Worm (Caenorhabditis elegans): ENCODE results near the gene act-5.

Gene act-5

DNA sequence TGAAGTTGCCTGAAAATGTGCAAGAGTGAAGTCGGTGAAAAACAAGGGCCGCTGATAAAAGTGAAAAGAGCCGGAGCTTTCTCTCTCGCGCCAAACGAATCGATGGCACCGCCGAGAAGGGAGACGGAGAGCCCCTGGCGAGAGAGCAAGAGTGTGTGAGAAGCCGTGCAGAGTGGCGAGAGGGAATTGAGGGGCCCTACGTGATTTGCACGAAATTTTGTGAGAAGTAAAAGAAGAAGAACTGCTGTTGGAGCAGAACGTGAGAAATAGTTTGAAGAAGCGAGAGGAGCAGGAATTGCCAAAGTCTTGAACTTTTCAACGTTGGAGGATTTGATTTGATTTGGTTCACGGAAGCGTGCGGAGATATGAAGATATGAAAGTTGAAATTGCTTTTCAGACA lies 40.9 kb downstream of the act-5 start, which contains the start of gene aldo-1 (continued):
- no peak for TF ChIP-seq zag-1 (tag; optimal IDR thresholded peaks at IDR 0.05)
- TF ChIP-seq attf-4 (tag; optimal IDR thresholded peaks at IDR 0.05): no peak
- TF ChIP-seq Y48G9A.11 (GFP tag; IDR thresholded peaks at IDR 0.05): no peak
- TF ChIP-seq snpc-1.2 (GFP tag; IDR thresholded peaks at IDR 0.05): no peak
- no peak for TF ChIP-seq mxl-3 (GFP tag; optimal IDR thresholded peaks at IDR 0.05)
- peak; percentile 11 for TF ChIP-seq hlh-11 (tag; optimal IDR thresholded peaks at IDR 0.05)
- TF ChIP-seq lin-1 (GFP tag; IDR thresholded peaks at IDR 0.05): no peak
- TF ChIP-seq pqm-1 (tag; optimal IDR thresholded peaks at IDR 0.05): no peak
- no peak for TF ChIP-seq zip-2 (tag; optimal IDR thresholded peaks at IDR 0.05)
- TF ChIP-seq lim-7 (GFP tag; IDR thresholded peaks at IDR 0.05): no peak
- no peak for TF ChIP-seq ZK337.2 (GFP tag; IDR thresholded peaks at IDR 0.05)
- no peak for TF ChIP-seq madf-5 (GFP tag; IDR thresholded peaks at IDR 0.05)
- 0 out of 2 replicates have a peak, but pooled peaks have one; percentile 19 for TF ChIP-seq arid-1 (GFP tag; conservative IDR thresholded peaks at IDR 0.05)
- TF ChIP-seq saeg-2 (GFP tag; IDR thresholded peaks at IDR 0.05): no peak
- TF ChIP-seq nhr-48 (tag; optimal IDR thresholded peaks at IDR 0.05): no peak
- TF ChIP-seq F37D6.2 (tag; optimal IDR thresholded peaks at IDR 0.05): peak; percentile 28
- TF ChIP-seq lin-38 (GFP tag; IDR thresholded peaks at IDR 0.05): no peak
- TF ChIP-seq tag-97 (GFP tag; IDR thresholded peaks at IDR 0.05): no peak
- no peak for TF ChIP-seq aly-2 (tag; optimal IDR thresholded peaks at IDR 0.05)
- no peak for TF ChIP-seq mes-2 (tag; optimal IDR thresholded peaks at IDR 0.05; ENCODE audit: poor library complexity, severe bottlenecking)
- no peak for TF ChIP-seq fos-1 (tag; optimal IDR thresholded peaks at IDR 0.05)
- TF ChIP-seq nhr-77 (tag; optimal IDR thresholded peaks at IDR 0.05): no peak
- no peak for TF ChIP-seq R02D3.7 (tag; optimal IDR thresholded peaks at IDR 0.05)
- TF ChIP-seq mdl-1 (tag; optimal IDR thresholded peaks at IDR 0.05): peak in 1 of 2 experiments; percentile 13
- no peak for TF ChIP-seq gei-8 (GFP tag; optimal IDR thresholded peaks at IDR 0.05)
- peak; percentile 27 for TF ChIP-seq rbr-2 (tag; optimal IDR thresholded peaks at IDR 0.05)
- no peak for TF ChIP-seq mdt-29 (GFP tag; IDR thresholded peaks at IDR 0.05)
- peak in 1 of 2 experiments; percentile 34 for TF ChIP-seq daf-16 (GFP tag; optimal IDR thresholded peaks at IDR 0.05)
- TF ChIP-seq daf-16 (tag; optimal IDR thresholded peaks at IDR 0.05): no peak
- no peak for TF ChIP-seq cey-2 (tag; optimal IDR thresholded peaks at IDR 0.05; ENCODE audit: borderline replicate concordance, insufficient read depth)
- 0 out of 2 replicates have a peak, but pooled peaks have one; percentile 64 for TF ChIP-seq ctbp-1 (GFP tag; IDR thresholded peaks at IDR 0.05)
- no peak for TF ChIP-seq daf-19 (GFP tag; conservative IDR thresholded peaks at IDR 0.05)
- no peak for TF ChIP-seq ceh-32 (tag; optimal IDR thresholded peaks at IDR 0.05; ENCODE audit: poor library complexity)
- no peak for TF ChIP-seq D1046.2 (GFP tag; IDR thresholded peaks at IDR 0.05)
- no peak for TF ChIP-seq T26A8.4 (GFP tag; IDR thresholded peaks at IDR 0.05)
- no peak for TF ChIP-seq unc-62 (GFP tag; optimal IDR thresholded peaks at IDR 0.05 in 1 of 2)
- no peak for TF ChIP-seq unc-62 (tag; optimal IDR thresholded peaks at IDR 0.05)
- TF ChIP-seq daf-12 (tag; optimal IDR thresholded peaks at IDR 0.05): no peak
- TF ChIP-seq mep-1 (tag; optimal IDR thresholded peaks at IDR 0.05): peak; percentile 48
- TF ChIP-seq hlh-30 (tag; optimal IDR thresholded peaks at IDR 0.05; ENCODE audit: insufficient read depth): peak; percentile 4
- TF ChIP-seq unc-130 (GFP tag; optimal IDR thresholded peaks at IDR 0.05): no peak
- TF ChIP-seq lin-29 (GFP tag; IDR thresholded peaks at IDR 0.05): no peak
- no peak for TF ChIP-seq snpc-4 (tag; optimal IDR thresholded peaks at IDR 0.05)
- TF ChIP-seq dpl-1 (GFP tag; optimal IDR thresholded peaks at IDR 0.05): no peak
- no peak for TF ChIP-seq ceh-62 (tag; optimal IDR thresholded peaks at IDR 0.05)
- TF ChIP-seq ceh-82 (tag; optimal IDR thresholded peaks at IDR 0.05): no peak
- peak; percentile 36 for TF ChIP-seq fkh-10 (GFP tag; optimal IDR thresholded peaks at IDR 0.05)
- no peak for TF ChIP-seq egl-27 (tag; optimal IDR thresholded peaks at IDR 0.05)
- no peak for TF ChIP-seq mxl-2 (GFP tag; conservative IDR thresholded peaks at IDR 0.05)
- TF ChIP-seq lir-3 (tag; optimal IDR thresholded peaks at IDR 0.05): no peak
- no peak for TF ChIP-seq Y5F2A.4 (GFP tag; optimal IDR thresholded peaks at IDR 0.05)
- TF ChIP-seq php-3 (GFP tag; IDR thresholded peaks at IDR 0.05): no peak
- TF ChIP-seq nhr-102 (tag; optimal IDR thresholded peaks at IDR 0.05): no peak

All from whole organism, L4 larva.